Fruit fly (Drosophila melanogaster): ENCODE measurements around the gene Tango4.

The Tango4 gene

dm6 chrX:12014800-12015389 is 6.0 kb upstream of the Tango4 start (continued):
- TF ChIP-seq CG6791 (GFP tag; IDR thresholded peaks at IDR 0.05; ENCODE audit: partially characterized antibody) (no peak), CG10267 (tag; optimal IDR thresholded peaks at IDR 0.05) (peak; percentile 9), psq (GFP tag; optimal IDR thresholded peaks at IDR 0.05) (no peak), CG7963 (GFP tag; IDR thresholded peaks at IDR 0.05; ENCODE audit: partially characterized antibody) (no peak), CG9215 (GFP tag; IDR thresholded peaks at IDR 0.05) (no peak), Ravus (GFP tag; IDR thresholded peaks at IDR 0.05) (peak; percentile 11; the same call in 1 of the 2 replicates), Hmr (GFP tag; optimal IDR thresholded peaks at IDR 0.05) (no peak), so (GFP tag; IDR thresholded peaks at IDR 0.05) (no peak), CG6175 (GFP tag; IDR thresholded peaks at IDR 0.05) (no peak), ci (GFP tag; IDR thresholded peaks at IDR 0.05) (peak; percentile 46; the same call in 1 of the 3 replicates), CG6272 (GFP tag; IDR thresholded peaks at IDR 0.05) (no peak), esg (GFP tag; conservative IDR thresholded peaks at IDR 0.05) (peak; percentile 7; the same call in 1 of the 2 replicates), Side (GFP tag; optimal IDR thresholded peaks at IDR 0.05) (no peak), Mad (GFP tag; optimal IDR thresholded peaks at IDR 0.05) (peak; percentile 14), CG42726 (GFP tag; IDR thresholded peaks at IDR 0.05; ENCODE audit: partially characterized antibody) (no peak), CG17328 (GFP tag; IDR thresholded peaks at IDR 0.05) (peak; percentile 56; the same call in 1 of the 2 replicates), nerfin-1 (tag; optimal IDR thresholded peaks at IDR 0.05) (no peak), CG14014 (GFP tag; IDR thresholded peaks at IDR 0.05) (0 out of 2 replicates have a peak, but pooled peaks have one; percentile 5), sob (GFP tag; IDR thresholded peaks at IDR 0.05) (no peak), schlank (tag; optimal IDR thresholded peaks at IDR 0.05) (no peak), Gsc (GFP tag; IDR thresholded peaks at IDR 0.05) (no peak), Deaf1 (tag; optimal IDR thresholded peaks at IDR 0.05) (no peak), chn (GFP tag; optimal IDR thresholded peaks at IDR 0.05) (peak; percentile 18), pros (GFP tag; optimal IDR thresholded peaks at IDR 0.05) (no peak), C15 (GFP tag; IDR thresholded peaks at IDR 0.05) (no peak), CG10979 (tag; optimal IDR thresholded peaks at IDR 0.05) (peak; percentile 46), CG9932 (GFP tag; IDR thresholded peaks at IDR 0.05) (no peak), CG18011 (GFP tag; optimal IDR thresholded peaks at IDR 0.05) (no peak), HLH54F (GFP tag; optimal IDR thresholded peaks at IDR 0.05) (peak; percentile 18), Awh (GFP tag; IDR thresholded peaks at IDR 0.05) (0 out of 2 replicates have a peak, but pooled peaks have one; percentile 36), stwl (tag; optimal IDR thresholded peaks at IDR 0.05) (no peak), nerfin-2 (GFP tag; IDR thresholded peaks at IDR 0.05; ENCODE audit: partially characterized antibody) (no peak), cato (GFP tag; optimal IDR thresholded peaks at IDR 0.05; ENCODE audit: borderline replicate concordance) (no peak), E2f1 (GFP tag; IDR thresholded peaks at IDR 0.05) (peak; percentile 26; the same call in 1 of the 2 replicates), CG7786 (GFP tag; optimal IDR thresholded peaks at IDR 0.05) (no peak), ewg (GFP tag; optimal IDR thresholded peaks at IDR 0.05) (no peak), CG1603 (tag; optimal IDR thresholded peaks at IDR 0.05) (peak; percentile 10), CG8388 (GFP tag; optimal IDR thresholded peaks at IDR 0.05) (no peak), dimm (GFP tag; IDR thresholded peaks at IDR 0.05) (no peak), Sox102F (GFP tag; optimal IDR thresholded peaks at IDR 0.05) (peak; percentile 23), knrl (GFP tag; IDR thresholded peaks at IDR 0.05; ENCODE audit: partially characterized antibody) (no peak), sim (GFP tag; IDR thresholded peaks at IDR 0.05) (no peak), CG14667 (GFP tag; IDR thresholded peaks at IDR 0.05) (peak; percentile 37; the same call in 1 of the 2 replicates), ranshi (GFP tag; IDR thresholded peaks at IDR 0.05) (peak; percentile 68), MESR4 (GFP tag; optimal IDR thresholded peaks at IDR 0.05) (no peak), gsb-n (tag; optimal IDR thresholded peaks at IDR 0.05) (no peak), CG4282 (GFP tag; optimal IDR thresholded peaks at IDR 0.05) (peak; percentile 12), fd64A (GFP tag; optimal IDR thresholded peaks at IDR 0.05) (no peak), CG13296 (GFP tag; optimal IDR thresholded peaks at IDR 0.05) (no peak), CG6654 (GFP tag; optimal IDR thresholded peaks at IDR 0.05) (no peak)

Data from whole organism, embryonic.